Fruit fly (Drosophila melanogaster): ENCODE data around the gene CG31689.

The CG31689 gene

DNA sequence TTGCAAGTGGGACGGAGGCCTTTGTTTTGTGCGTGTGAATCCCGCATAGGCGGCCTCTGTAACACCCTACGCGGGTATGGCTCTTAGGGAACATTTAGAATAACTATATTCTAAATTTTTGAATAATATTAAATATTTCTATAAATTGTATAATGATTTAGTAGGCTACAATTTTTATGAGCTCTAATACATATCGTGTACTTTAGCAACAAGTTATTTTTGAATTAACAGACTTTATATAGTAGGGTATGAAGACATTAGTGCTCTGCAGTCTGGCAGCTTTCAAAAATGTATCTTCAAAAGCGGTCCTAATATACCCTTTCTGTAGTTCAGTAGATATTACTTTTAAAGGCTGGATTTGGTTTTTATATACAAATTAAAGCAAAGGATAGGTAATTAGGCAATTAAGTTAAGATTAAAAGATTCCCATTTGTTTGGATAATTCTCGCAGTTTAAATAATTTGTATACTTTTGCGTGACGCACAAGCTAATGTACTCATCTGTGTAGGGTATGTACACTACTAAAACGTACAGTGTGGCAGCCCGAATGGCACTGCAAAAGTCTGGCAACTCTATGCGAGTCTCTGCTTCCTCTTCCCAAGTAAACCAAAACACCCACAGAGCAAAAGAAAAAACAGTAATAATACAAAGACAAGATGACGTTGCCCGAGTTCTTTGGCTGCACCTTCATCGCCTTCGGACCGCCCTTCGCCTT, 40.3 kb downstream of the CG31689 start, which contains the start of the genes Snx21 and aph-1 (continued):
- no peak for TF ChIP-seq lov (optimal IDR thresholded peaks at IDR 0.05)
- 0 out of 3 replicates have a peak, but pooled peaks have one; percentile 56 for TF ChIP-seq lov (GFP tag; IDR thresholded peaks at IDR 0.05)
- peak; percentile 81 for TF ChIP-seq peb (GFP tag; IDR thresholded peaks at IDR 0.05)
- TF ChIP-seq fd96Cb (tag; optimal IDR thresholded peaks at IDR 0.05), result peak; percentile 90
- no peak for TF ChIP-seq CG1832 (GFP tag; optimal IDR thresholded peaks at IDR 0.05)
- TF ChIP-seq Chrac-16 (GFP tag; optimal IDR thresholded peaks at IDR 0.05), result peak; percentile 93
- TF ChIP-seq CG1233 (GFP tag; optimal IDR thresholded peaks at IDR 0.05), result peak; percentile 84
- no peak; the same call in 1 of the 2 replicates for TF ChIP-seq dati (GFP tag; IDR thresholded peaks at IDR 0.05)
- no peak for TF ChIP-seq ato (GFP tag; IDR thresholded peaks at IDR 0.05; ENCODE audit: partially characterized antibody)
- peak; percentile 51 for TF ChIP-seq CG3065 (GFP tag; optimal IDR thresholded peaks at IDR 0.05)
- TF ChIP-seq CG33557 (GFP tag; optimal IDR thresholded peaks at IDR 0.05), result peak; percentile 88
- peak; percentile 74 for TF ChIP-seq Ada2b (GFP tag; IDR thresholded peaks at IDR 0.05)
- peak; percentile 92 for TF ChIP-seq CG14710 (tag; optimal IDR thresholded peaks at IDR 0.05)
- peak; percentile 47 for TF ChIP-seq yki (optimal IDR thresholded peaks at IDR 0.05)
- peak; percentile 88 for TF ChIP-seq Hand (GFP tag; optimal IDR thresholded peaks at IDR 0.05)
- TF ChIP-seq CG14441 (GFP tag; IDR thresholded peaks at IDR 0.05), result peak; percentile 84
- peak; percentile 90 for TF ChIP-seq CG16815 (GFP tag; optimal IDR thresholded peaks at IDR 0.05)
- TF ChIP-seq E2f1 (GFP tag; IDR thresholded peaks at IDR 0.05), result peak; percentile 89
- TF ChIP-seq CG8924 (tag; optimal IDR thresholded peaks at IDR 0.05), result peak; percentile 94
- TF ChIP-seq B-H1 (GFP tag; IDR thresholded peaks at IDR 0.05), result peak; percentile 76
- no peak; the same call in 2 of the 3 replicates for TF ChIP-seq HLH4C (GFP tag; IDR thresholded peaks at IDR 0.05; ENCODE audit: partially characterized antibody)
- TF ChIP-seq Fer3 (tag; optimal IDR thresholded peaks at IDR 0.05), result peak; percentile 93
- peak; percentile 91 for TF ChIP-seq bcd (GFP tag; optimal IDR thresholded peaks at IDR 0.05)
- TF ChIP-seq CG8089 (GFP tag; optimal IDR thresholded peaks at IDR 0.05), result peak; percentile 81
- TF ChIP-seq gcm (GFP tag; optimal IDR thresholded peaks at IDR 0.05), result peak; percentile 91
- peak; percentile 77 for TF ChIP-seq CG4617 (GFP tag; optimal IDR thresholded peaks at IDR 0.05; ENCODE audit: borderline replicate concordance)
- peak; percentile 94 for TF ChIP-seq Ptx1 (GFP tag; IDR thresholded peaks at IDR 0.05)
- no peak for TF ChIP-seq hth (optimal IDR thresholded peaks at IDR 0.05)
- peak; percentile 90 for TF ChIP-seq zfh2 (GFP tag; optimal IDR thresholded peaks at IDR 0.05)
- peak; percentile 95 for TF ChIP-seq CG30403 (GFP tag; optimal IDR thresholded peaks at IDR 0.05)
- TF ChIP-seq CG4360 (GFP tag; IDR thresholded peaks at IDR 0.05), result peak; percentile 26; the same call in 1 of the 2 replicates
- peak; percentile 56; the same call in 1 of the 3 replicates for TF ChIP-seq gce (GFP tag; IDR thresholded peaks at IDR 0.05)
- peak; percentile 89 for TF ChIP-seq CG9215 (GFP tag; IDR thresholded peaks at IDR 0.05)
- TF ChIP-seq ind (GFP tag; optimal IDR thresholded peaks at IDR 0.05), result peak; percentile 93
- TF ChIP-seq dmrt99B (tag; optimal IDR thresholded peaks at IDR 0.05), result peak; percentile 94
- peak; percentile 67 for TF ChIP-seq CG7987 (GFP tag; optimal IDR thresholded peaks at IDR 0.05)
- peak; percentile 89 for TF ChIP-seq stc (GFP tag; IDR thresholded peaks at IDR 0.05)
- TF ChIP-seq CTCF (GFP tag; optimal IDR thresholded peaks at IDR 0.05), result peak; percentile 49
- peak; percentile 92 for TF ChIP-seq Xbp1 (GFP tag; optimal IDR thresholded peaks at IDR 0.05)
- peak; percentile 93 for TF ChIP-seq HHEX (GFP tag; optimal IDR thresholded peaks at IDR 0.05)
- peak; percentile 87 for TF ChIP-seq Nf-YC (tag; optimal IDR thresholded peaks at IDR 0.05)
- TF ChIP-seq CG9727 (GFP tag; optimal IDR thresholded peaks at IDR 0.05), result peak; percentile 92
- TF ChIP-seq CG11723 (GFP tag; optimal IDR thresholded peaks at IDR 0.05), result peak; percentile 87
- peak; percentile 76 for TF ChIP-seq dm (GFP tag; optimal IDR thresholded peaks at IDR 0.05)
- peak; percentile 86 for TF ChIP-seq Atf3 (GFP tag; optimal IDR thresholded peaks at IDR 0.05)
- TF ChIP-seq NfI (GFP tag; optimal IDR thresholded peaks at IDR 0.05), result peak; percentile 91
- peak; percentile 38 for TF ChIP-seq Sry-β (GFP tag; optimal IDR thresholded peaks at IDR 0.05)
- no peak for TF ChIP-seq nerfin-2 (GFP tag; IDR thresholded peaks at IDR 0.05; ENCODE audit: partially characterized antibody)
- TF ChIP-seq CG17612 (GFP tag; IDR thresholded peaks at IDR 0.05), result peak; percentile 60; the same call in 1 of the 2 replicates
- TF ChIP-seq oc (tag; optimal IDR thresholded peaks at IDR 0.05), result peak; percentile 87

Data from whole organism, embryonic.